Fruit fly (Drosophila melanogaster): Measurements from ENCODE around the gene CG11841.

Gene CG11841

dm6 chr3R:29063207-29063920, 12.5 kb downstream of the CG11841 start (continued):
- peak; percentile 62 for TF ChIP-seq CG13894 (tag; optimal IDR thresholded peaks at IDR 0.05)
- TF ChIP-seq ATbp (GFP tag; optimal IDR thresholded peaks at IDR 0.05), result peak; percentile 50
- no peak for TF ChIP-seq wek (GFP tag; optimal IDR thresholded peaks at IDR 0.05)
- peak; percentile 56 for TF ChIP-seq CG16863 (GFP tag; optimal IDR thresholded peaks at IDR 0.05)
- TF ChIP-seq CG10321 (GFP tag; IDR thresholded peaks at IDR 0.05), result no peak
- peak; percentile 77 for TF ChIP-seq Meics (GFP tag; optimal IDR thresholded peaks at IDR 0.05)
- no peak for TF ChIP-seq E2f2 (GFP tag; IDR thresholded peaks at IDR 0.05)
- TF ChIP-seq Gsc (GFP tag; IDR thresholded peaks at IDR 0.05), result no peak
- no peak for TF ChIP-seq CG17612 (GFP tag; IDR thresholded peaks at IDR 0.05)
- peak; percentile 84 for TF ChIP-seq phol (tag; optimal IDR thresholded peaks at IDR 0.05)
- TF ChIP-seq CG11723 (GFP tag; optimal IDR thresholded peaks at IDR 0.05), result peak; percentile 2
- peak; percentile 5 for TF ChIP-seq Mes4 (GFP tag; optimal IDR thresholded peaks at IDR 0.05)
- TF ChIP-seq unpg (GFP tag; optimal IDR thresholded peaks at IDR 0.05), result peak; percentile 80
- peak; percentile 64 for TF ChIP-seq dmrt11E (tag; optimal IDR thresholded peaks at IDR 0.05)
- no peak for TF ChIP-seq pnt (GFP tag; optimal IDR thresholded peaks at IDR 0.05)
- peak; percentile 81 for TF ChIP-seq CG9437 (GFP tag; optimal IDR thresholded peaks at IDR 0.05)
- no peak for TF ChIP-seq Ravus (GFP tag; IDR thresholded peaks at IDR 0.05)
- no peak for TF ChIP-seq ase (GFP tag; IDR thresholded peaks at IDR 0.05)
- no peak for TF ChIP-seq inv (GFP tag; IDR thresholded peaks at IDR 0.05; ENCODE audit: partially characterized antibody)
- TF ChIP-seq CG14860 (GFP tag; IDR thresholded peaks at IDR 0.05; ENCODE audit: partially characterized antibody), result no peak
- TF ChIP-seq CG11247 (GFP tag; IDR thresholded peaks at IDR 0.05), result no peak
- TF ChIP-seq CG2120 (GFP tag; optimal IDR thresholded peaks at IDR 0.05), result peak; percentile 74
- no peak; the same call in 1 of the 2 replicates for TF ChIP-seq onecut (GFP tag; IDR thresholded peaks at IDR 0.05)
- peak; percentile 58 for TF ChIP-seq pzg (GFP tag; optimal IDR thresholded peaks at IDR 0.05)
- TF ChIP-seq CG7839 (tag; optimal IDR thresholded peaks at IDR 0.05), result peak; percentile 80
- TF ChIP-seq Nf-YC (tag; optimal IDR thresholded peaks at IDR 0.05), result peak; percentile 72
- peak; percentile 73 for TF ChIP-seq CG1233 (GFP tag; optimal IDR thresholded peaks at IDR 0.05)
- TF ChIP-seq CG32772 (GFP tag; IDR thresholded peaks at IDR 0.05), result no peak
- TF ChIP-seq nmo (GFP tag; optimal IDR thresholded peaks at IDR 0.05), result peak; percentile 75
- TF ChIP-seq croc (GFP tag; conservative IDR thresholded peaks at IDR 0.05), result peak; percentile 44; the same call in 2 of the 3 replicates
- no peak for TF ChIP-seq bowl (GFP tag; IDR thresholded peaks at IDR 0.05)
- no peak for TF ChIP-seq Camta (GFP tag; optimal IDR thresholded peaks at IDR 0.05)
- TF ChIP-seq Myb (GFP tag; optimal IDR thresholded peaks at IDR 0.05), result peak; percentile 33
- TF ChIP-seq Dfd (GFP tag; optimal IDR thresholded peaks at IDR 0.05), result no peak
- TF ChIP-seq zf30C (GFP tag; optimal IDR thresholded peaks at IDR 0.05), result no peak
- TF ChIP-seq CG30020 (tag; optimal IDR thresholded peaks at IDR 0.05), result peak; percentile 36
- peak; percentile 22 for TF ChIP-seq stwl (tag; optimal IDR thresholded peaks at IDR 0.05)
- no peak for TF ChIP-seq Ada2b (GFP tag; IDR thresholded peaks at IDR 0.05)
- peak; percentile 45 for TF ChIP-seq CG1529 (GFP tag; optimal IDR thresholded peaks at IDR 0.05)
- no peak for TF ChIP-seq CG11085 (GFP tag; IDR thresholded peaks at IDR 0.05)
- TF ChIP-seq CG11456 (GFP tag; IDR thresholded peaks at IDR 0.05), result no peak
- TF ChIP-seq CG11696 (GFP tag; IDR thresholded peaks at IDR 0.05), result no peak
- peak; percentile 6 to 55 for TF ChIP-seq Pdp1 (GFP tag; optimal IDR thresholded peaks at IDR 0.05)
- no peak for TF ChIP-seq Opbp (GFP tag; IDR thresholded peaks at IDR 0.05; ENCODE audit: partially characterized antibody)
- peak; percentile 3 for TF ChIP-seq tup (GFP tag; optimal IDR thresholded peaks at IDR 0.05)
- no peak for TF ChIP-seq prd (optimal IDR thresholded peaks at IDR 0.05)
- no peak for TF ChIP-seq prd (GFP tag; IDR thresholded peaks at IDR 0.05)
- TF ChIP-seq CG18011 (GFP tag; optimal IDR thresholded peaks at IDR 0.05), result peak; percentile 25
- no peak for TF ChIP-seq CG4730 (GFP tag; IDR thresholded peaks at IDR 0.05)
- peak; percentile 23 for TF ChIP-seq CG4282 (GFP tag; optimal IDR thresholded peaks at IDR 0.05)
